Fruit fly (Drosophila melanogaster) ovary, adult (tissue): ENCODE results near the gene Zip71B.

ENCODE experiments used
- CG17801 ChIP-seq: fragments of 200-800 bp; optimal IDR thresholded peaks from 2 replicates; lab custom pipeline; 2019; ENCODE audit warnings: missing biosample characterization, mild to moderate bottlenecking, missing genetic modification characterization, moderate library complexity; ENCODE audit not compliant: partially characterized antibody

Zip71B gene

DNA sequence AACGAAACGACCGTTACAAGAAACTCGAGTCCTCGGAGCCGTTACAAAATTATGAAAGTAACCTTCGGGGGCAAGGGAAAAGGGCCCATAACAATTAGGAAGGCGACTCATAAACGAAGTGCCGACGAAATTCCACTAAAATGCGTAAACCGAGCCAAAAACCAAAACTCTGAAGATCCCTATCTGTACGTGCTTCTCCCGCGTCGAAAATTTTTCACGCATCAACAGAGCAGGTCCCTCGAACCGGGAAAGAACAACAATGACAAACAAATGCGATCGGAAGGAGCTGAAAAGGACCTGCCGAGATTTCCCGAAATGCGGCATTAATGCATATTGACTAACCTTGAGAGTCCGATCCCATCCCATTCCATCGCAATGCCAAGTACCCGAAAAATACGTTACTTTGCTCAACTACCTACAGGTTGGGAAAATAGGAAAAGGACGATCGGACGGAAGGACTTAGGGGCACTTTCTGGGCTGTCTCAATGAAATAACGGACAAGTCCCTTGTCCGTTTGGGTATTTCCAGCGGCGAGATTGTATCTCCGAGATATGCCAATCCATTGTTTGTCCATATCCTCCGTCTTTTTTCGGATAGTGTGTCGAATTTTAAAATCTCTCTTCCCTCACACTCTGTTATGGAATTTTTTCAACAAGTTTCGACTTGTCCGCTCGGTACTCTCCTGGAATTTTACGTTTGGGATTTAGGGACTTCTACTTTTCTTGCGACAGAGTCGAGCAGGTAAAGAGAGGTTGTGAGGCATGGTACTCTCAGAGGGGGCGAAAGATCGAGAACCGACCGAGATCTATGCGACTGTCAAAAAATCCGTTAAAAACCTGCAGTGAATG, 24.2 kb upstream of the Zip71B start:
- TF ChIP-seq CG17801 (GFP tag; lab: Kevin White, UChicago) = no peak

DNA sequence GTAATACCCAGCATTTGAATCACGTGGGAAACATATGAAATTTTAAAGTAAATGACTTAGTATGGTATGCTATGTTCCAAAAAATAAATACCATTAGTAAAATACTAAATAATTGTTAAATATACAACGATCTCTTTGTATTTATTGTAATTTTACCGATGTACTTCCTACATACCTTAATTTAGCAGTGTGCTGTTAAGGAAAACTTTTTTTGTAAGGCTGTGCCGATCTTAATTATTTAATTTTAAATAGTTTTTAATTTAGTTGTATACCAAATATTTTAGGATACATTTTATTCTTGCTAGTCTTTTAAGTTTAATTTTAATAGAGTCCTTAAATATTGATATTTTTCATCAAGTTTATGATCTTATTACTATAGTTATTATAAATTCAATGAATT, 23.5 kb upstream of the Zip71B start:
- TF ChIP-seq CG17801 (GFP tag; lab: Kevin White, UChicago) = no peak

DNA sequence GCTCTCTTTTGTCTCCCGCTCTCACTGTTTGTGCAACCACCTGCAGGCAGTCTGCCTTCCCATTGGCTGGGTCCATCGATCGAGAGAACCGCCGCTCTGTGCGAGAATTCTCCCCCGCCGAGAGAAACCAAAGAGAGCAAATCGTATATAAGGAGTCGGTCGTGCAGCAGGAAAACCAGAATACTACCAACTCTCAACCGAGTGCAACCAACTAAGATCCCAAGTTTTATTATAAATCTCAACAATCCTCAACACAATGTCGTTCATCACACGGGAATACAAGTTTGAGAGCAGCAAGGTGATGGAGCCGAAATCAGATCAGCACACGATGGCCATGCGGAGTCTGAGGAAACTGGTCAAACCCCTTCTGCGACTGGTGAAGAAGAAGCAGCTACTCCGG, 22.9 kb upstream of the Zip71B start, which contains the start of gene Tom:
Tom (plus strand) TSS at position 174 of the 400 bp plus-strand sequence.
- TF ChIP-seq CG17801 (GFP tag; lab: Kevin White, UChicago) = no peak

DNA sequence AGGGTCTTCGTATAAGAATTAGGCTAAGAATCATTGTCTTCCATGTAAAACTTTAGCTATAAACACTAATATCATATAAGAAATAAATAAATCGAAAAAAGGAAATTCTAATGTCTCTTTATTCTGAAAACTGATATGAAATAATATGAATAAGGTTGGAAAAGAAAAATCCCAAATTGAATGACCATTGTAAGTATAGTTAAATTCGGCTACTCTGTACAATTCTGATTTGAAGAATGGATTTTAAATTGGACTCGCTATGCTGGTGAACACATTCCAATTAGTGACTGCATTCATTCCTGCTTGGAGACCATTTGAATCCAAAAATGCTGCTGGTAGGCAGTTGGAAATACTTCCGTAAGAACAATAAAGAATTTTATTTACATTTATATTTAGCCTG, 21.9 kb upstream of the Zip71B start:
- no peak for TF ChIP-seq CG17801 (GFP tag; lab: Kevin White, UChicago)

DNA sequence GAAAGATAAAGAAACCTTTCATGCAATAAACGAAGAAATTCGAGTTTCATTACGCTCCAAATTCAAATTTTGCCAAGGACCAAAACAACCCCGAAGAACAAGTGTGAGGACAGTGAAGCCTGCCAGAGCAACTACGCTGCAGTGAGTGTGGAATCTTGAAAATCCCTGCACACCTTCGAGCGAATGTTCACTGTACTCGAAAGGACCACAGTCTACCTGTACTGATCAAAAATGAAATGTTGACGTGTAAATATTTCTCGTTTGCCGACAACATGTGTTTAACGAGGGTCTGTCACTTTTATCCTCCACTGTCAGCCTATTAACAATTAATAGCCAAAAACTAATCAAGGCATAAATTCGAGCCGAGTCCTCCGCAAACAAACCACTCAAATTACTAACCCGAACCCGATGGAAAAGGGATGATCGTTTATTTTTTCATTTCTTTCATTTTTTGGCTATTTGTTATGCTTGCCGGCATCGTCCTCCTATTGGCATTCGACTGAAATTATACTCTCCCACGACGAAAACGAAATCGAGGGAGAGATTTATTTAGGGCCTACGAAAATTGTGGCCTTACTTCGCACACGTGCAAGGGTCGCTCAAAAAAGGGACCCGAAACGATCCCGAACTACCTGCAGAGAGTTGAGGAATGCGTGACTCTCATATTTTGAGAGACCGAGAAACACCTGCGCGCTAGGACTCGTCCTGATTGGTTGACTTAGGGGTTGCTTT, 20.0 kb upstream of the Zip71B start:
- no peak for TF ChIP-seq CG17801 (GFP tag; lab: Kevin White, UChicago)

- no peak for TF ChIP-seq CG17801 (GFP tag; lab: Kevin White, UChicago)
Observed at dm6 chr3L:14972625-14973250, 19.4 kb upstream of the Zip71B start, which contains the start of gene Brd. Gene Brd (plus strand): TSS chr3L:14972667.

dm6 chr3L:14973251-14973625, 18.9 kb upstream of the Zip71B start:
- TF ChIP-seq CG17801 (GFP tag; lab: Kevin White, UChicago) = no peak

- no peak for TF ChIP-seq CG17801 (GFP tag; lab: Kevin White, UChicago)
Observed at dm6 chr3L:14974513-14974912, 17.6 kb upstream of the Zip71B start, which contains the start of gene Ocho. Gene Ocho (plus strand): TSS chr3L:14974848.

DNA sequence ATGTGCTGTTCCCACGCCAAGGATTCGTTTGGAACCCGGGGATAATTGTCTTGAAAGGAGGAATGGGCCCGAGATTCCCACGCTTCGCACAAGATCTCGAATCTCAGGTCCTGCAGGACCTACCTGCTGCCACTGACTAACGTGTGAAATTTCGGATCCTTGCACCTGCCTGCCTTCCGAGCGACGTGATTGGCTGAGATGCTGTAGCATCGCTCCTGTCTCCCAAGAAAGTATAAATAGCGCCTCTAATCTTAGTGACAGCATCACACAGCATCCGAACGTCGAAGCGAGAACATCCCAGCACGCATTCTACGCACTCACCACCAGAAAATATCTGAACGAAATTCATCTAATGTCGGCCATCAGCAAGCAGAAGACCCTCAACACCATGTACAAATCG, 17.1 kb upstream of the Zip71B start:
- no peak for TF ChIP-seq CG17801 (GFP tag; lab: Kevin White, UChicago)

DNA sequence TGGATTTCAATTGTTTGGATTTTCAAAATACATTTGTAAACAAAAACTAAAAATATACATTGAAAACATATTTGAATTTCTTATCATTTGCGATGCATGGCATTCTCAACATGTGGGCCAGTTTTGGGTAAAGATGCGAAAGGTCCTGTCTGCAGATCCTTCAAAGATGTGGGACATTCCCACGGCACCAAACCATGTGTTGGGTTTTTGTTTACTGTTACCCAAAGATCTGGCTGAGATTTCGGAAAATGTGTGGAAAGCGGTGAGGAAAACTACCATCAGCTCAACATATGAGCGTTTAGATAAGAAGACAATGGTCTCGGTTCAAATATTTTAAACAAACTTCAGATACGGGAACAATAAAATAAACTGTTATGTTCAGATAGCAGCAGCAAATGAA, 16.1 kb upstream of the Zip71B start:
- TF ChIP-seq CG17801 (GFP tag; lab: Kevin White, UChicago) = no peak

DNA sequence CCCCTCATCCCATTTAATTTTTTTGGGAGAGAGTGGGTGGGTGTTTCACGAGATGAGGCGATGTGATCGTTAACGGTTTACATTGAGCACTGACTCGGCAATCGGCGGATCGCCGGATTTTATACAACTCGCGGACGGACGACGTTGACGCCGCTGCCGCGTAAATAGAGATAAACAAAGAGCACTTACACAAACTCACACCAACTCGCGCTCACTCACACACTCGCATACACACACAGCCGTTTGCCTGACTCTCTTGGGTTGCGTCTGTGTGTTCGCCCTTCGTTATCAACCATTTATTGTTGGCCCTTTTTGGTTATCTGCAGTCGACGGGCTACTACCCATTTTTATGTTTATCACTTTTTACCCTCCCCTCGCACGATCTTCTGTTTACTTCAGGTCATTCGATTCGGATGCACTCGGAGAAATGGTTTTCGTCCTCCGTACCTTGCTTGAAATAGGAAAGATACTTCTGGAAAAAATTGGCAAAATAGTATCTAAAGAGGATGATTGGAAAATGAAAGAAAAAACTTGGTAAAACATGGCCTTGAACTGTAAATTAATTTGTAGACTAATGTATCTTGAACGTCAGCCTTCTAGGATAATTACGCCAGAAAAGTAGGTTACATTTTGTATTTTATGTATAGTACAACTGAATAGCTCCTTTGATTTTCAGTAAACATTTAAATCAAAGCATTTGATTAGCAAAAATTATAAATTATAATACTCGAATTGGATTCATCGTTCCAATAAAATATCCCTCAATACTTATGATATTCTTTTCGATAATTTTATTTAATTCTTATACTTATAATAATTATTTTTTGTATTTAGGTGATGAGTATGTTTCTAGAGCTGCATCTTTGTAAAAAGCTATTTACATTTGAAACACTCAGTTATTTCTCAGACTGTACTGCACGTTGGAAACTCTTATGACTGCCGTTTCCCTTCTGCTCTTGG, 14.3 kb upstream of the Zip71B start:
- TF ChIP-seq CG17801 (GFP tag; lab: Kevin White, UChicago) = no peak

DNA sequence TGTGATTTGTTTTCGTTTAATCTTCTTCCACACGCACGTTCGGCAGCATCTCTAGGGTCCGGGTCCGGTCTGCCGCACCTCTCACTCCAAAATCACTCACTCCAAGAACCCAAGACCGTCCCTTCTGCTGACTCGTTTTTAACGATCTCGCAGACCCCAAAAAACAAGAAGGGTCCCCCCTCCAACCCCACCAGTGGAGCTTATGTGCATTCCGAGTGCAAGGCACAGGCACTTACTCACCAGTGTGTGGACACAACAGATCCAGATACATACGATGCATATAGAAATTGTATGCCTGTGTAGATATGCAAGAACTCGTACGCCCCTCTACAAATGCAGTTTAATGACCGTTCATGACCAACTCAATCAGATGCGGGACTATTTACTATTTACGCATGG, 13.6 kb upstream of the Zip71B start:
- TF ChIP-seq CG17801 (GFP tag; lab: Kevin White, UChicago) = no peak

DNA sequence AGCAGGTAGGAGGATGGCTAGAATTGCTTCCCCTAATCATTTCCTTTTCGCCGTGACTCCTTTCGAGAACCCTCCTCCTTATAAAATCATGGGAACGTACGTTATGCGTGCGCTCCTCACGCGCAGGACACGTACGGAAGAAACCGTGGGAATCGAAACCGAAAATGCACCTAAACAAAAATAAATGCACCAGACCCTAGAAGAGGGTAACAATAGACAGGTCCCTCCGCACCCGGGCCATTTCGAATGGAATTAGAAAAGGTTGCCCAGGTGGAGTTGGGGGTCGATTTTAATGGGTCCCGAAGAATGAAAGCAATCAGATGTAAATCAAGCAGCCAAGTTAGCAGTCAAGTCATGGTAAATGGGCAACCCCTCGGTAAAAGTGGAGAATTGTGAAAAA, 12.8 kb upstream of the Zip71B start, which contains the start of gene CG3349:
CG3349 (plus strand) TSS at position 289 of the 400 bp plus-strand sequence.
- no peak for TF ChIP-seq CG17801 (GFP tag; lab: Kevin White, UChicago)

DNA sequence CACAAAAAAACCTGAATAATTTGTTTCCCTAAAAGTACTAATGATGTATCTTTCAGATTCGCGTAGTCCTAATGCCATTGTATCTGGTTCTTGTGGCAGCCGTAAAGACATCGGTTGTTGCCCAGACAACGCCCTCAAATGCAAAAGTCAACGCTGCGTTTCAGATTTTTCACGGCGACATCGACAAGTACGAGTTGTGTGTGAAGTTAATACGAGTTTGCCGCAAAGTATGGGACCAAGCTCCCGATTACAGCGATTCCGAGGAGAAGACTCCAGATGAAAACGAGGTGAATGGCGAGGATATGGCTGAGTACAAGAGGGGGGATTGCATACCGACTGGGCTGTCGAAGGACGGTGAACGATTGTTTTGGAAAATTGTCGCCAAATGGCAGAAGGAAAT, 12.1 kb upstream of the Zip71B start:
- no peak for TF ChIP-seq CG17801 (GFP tag; lab: Kevin White, UChicago)
